Worm (Caenorhabditis elegans): ENCODE results near the gene ttr-17.

The ttr-17 gene

ce11 chrIV:11053652-11054317 is 13.0 kb downstream of the ttr-17 start, which contains the start of the genes F36H1.12 and lin-3:
F36H1.12 (minus strand) TSS chrIV:11053702.
lin-3 (plus strand) TSS chrIV:11054308.
- TF ChIP-seq pag-3 (tag; optimal IDR thresholded peaks at IDR 0.05; ENCODE audit: borderline replicate concordance, insufficient read depth) (no peak), ces-1 (GFP tag; optimal IDR thresholded peaks at IDR 0.05) (no peak), tlp-1 (tag; optimal IDR thresholded peaks at IDR 0.05) (no peak), unc-130 (tag; optimal IDR thresholded peaks at IDR 0.05) (no peak), fos-1 (tag; optimal IDR thresholded peaks at IDR 0.05) (no peak), nhr-76 (tag; optimal IDR thresholded peaks at IDR 0.05) (no peak), ceh-88 (GFP tag; IDR thresholded peaks at IDR 0.05) (no peak), sptf-1 (tag; optimal IDR thresholded peaks at IDR 0.05) (no peak), snpc-4 (tag; optimal IDR thresholded peaks at IDR 0.05) (no peak), nhr-85 (tag) (no peak)

ce11 chrIV:11051963-11052362 is 14.9 kb downstream of the ttr-17 start:
- TF ChIP-seq hpl-2 (GFP tag; optimal IDR thresholded peaks at IDR 0.05) (no peak), skn-1 (tag; optimal IDR thresholded peaks at IDR 0.05) (no peak), ets-5 (GFP tag; IDR thresholded peaks at IDR 0.05) (no peak), C04F5.9 (tag; optimal IDR thresholded peaks at IDR 0.05) (no peak), aha-1 (tag; optimal IDR thresholded peaks at IDR 0.05) (no peak)

- TF ChIP-seq efl-3 (GFP tag; optimal IDR thresholded peaks at IDR 0.05) (no peak), C04F5.9 (tag; optimal IDR thresholded peaks at IDR 0.05) (no peak), ceh-90 (tag; optimal IDR thresholded peaks at IDR 0.05) (no peak), pqm-1 (tag; optimal IDR thresholded peaks at IDR 0.05) (no peak), jun-1 (tag; optimal IDR thresholded peaks at IDR 0.05) (no peak), nhr-76 (tag; optimal IDR thresholded peaks at IDR 0.05) (no peak), zag-1 (tag; optimal IDR thresholded peaks at IDR 0.05) (no peak), unc-130 (tag; optimal IDR thresholded peaks at IDR 0.05) (no peak), snpc-4 (tag; optimal IDR thresholded peaks at IDR 0.05) (no peak), lir-3 (tag; optimal IDR thresholded peaks at IDR 0.05; ENCODE audit: poor library complexity) (no peak), F16B12.6 (tag; optimal IDR thresholded peaks at IDR 0.05) (no peak), unc-98 (GFP tag; IDR thresholded peaks at IDR 0.05) (no peak), nhr-28 (tag; optimal IDR thresholded peaks at IDR 0.05) (no peak), pag-3 (tag; optimal IDR thresholded peaks at IDR 0.05; ENCODE audit: borderline replicate concordance, insufficient read depth) (no peak), ets-5 (GFP tag; IDR thresholded peaks at IDR 0.05) (no peak), skn-1 (tag; optimal IDR thresholded peaks at IDR 0.05) (no peak), fkh-8 (tag; optimal IDR thresholded peaks at IDR 0.05) (no peak), mep-1 (tag; optimal IDR thresholded peaks at IDR 0.05) (no peak)
Observed at ce11 chrIV:11049806-11050205, 17.0 kb downstream of the ttr-17 start, which contains the start of gene F36H1.3. F36H1.3 (plus strand) TSS chrIV:11050128.

- TF ChIP-seq lin-14 (GFP tag; optimal IDR thresholded peaks at IDR 0.05) (no peak), ztf-11 (tag; optimal IDR thresholded peaks at IDR 0.05) (no peak), ceh-88 (GFP tag; IDR thresholded peaks at IDR 0.05) (no peak), Y116A8C.19 (tag; optimal IDR thresholded peaks at IDR 0.05; ENCODE audit: borderline replicate concordance) (no peak), lin-35 (GFP tag; optimal IDR thresholded peaks at IDR 0.05) (no peak), lin-39 (tag; optimal IDR thresholded peaks at IDR 0.05) (no peak), fkh-8 (tag; optimal IDR thresholded peaks at IDR 0.05) (no peak), hlh-4 (tag; optimal IDR thresholded peaks at IDR 0.05) (no peak), fkh-10 (GFP tag; optimal IDR thresholded peaks at IDR 0.05) (no peak), lsy-2 (tag; optimal IDR thresholded peaks at IDR 0.05) (no peak)
Observed at ce11 chrIV:11048871-11049270, 18.0 kb downstream of the ttr-17 start, which contains the start of gene F36H1.11. F36H1.11 (plus strand) TSS chrIV:11049171.

DNA sequence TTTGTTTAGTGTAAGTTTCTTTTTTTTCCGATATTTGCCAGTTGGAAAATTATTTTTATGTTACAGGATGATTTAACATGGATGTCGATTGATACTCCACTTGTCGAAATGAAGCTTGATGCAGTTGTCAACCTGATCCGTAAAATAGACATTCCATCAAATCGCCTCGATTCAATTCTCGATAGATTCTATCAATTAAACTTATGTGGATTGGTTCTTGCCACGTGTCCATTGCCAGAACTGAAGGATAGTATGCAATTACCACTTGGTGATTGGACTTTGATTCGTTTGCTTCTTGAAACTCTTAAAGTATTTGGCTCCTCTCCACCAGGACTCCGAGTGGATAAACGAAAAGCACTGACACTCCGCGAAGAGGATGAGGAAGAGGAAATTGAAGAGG is 22.4 kb downstream of the ttr-17 start:
- TF ChIP-seq fkh-4 (tag; optimal IDR thresholded peaks at IDR 0.05; ENCODE audit: borderline replicate concordance) (no peak), grh-1 (GFP tag; IDR thresholded peaks at IDR 0.05) (no peak), ceh-82 (tag; optimal IDR thresholded peaks at IDR 0.05) (no peak), nhr-76 (tag; optimal IDR thresholded peaks at IDR 0.05) (no peak), vab-15 (tag; optimal IDR thresholded peaks at IDR 0.05) (no peak)

Measured in whole organism, L1 larva.